Worm (Caenorhabditis elegans) whole organism, midembryonic: ENCODE results near the gene act-1.
A peak's percentile ranks its signal among the peaks of the same experiment; 100 is the strongest.

ENCODE experiments used
- cog-1 ChIP-seq: sonication (generic microtip); optimal IDR thresholded peaks from 2 replicates; lab custom pipeline; 2016; ENCODE audit warnings: missing genetic modification characterization, missing compliant biosample characterization
- klf-2 ChIP-seq: fragments of 200-800 bp; sonication (Bioruptor generic); conservative IDR thresholded peaks from 2 replicates; pipeline ENCODE4 v1.3.6; 2022; ENCODE audit warnings: missing genetic modification reagents, missing genetic modification characterization, missing compliant biosample characterization
- med-1 ChIP-seq: sonication (generic microtip); optimal IDR thresholded peaks from 2 replicates; lab custom pipeline; 2017; ENCODE audit warnings: missing genetic modification characterization, mild to moderate bottlenecking, missing compliant biosample characterization, antibody characterized with exemption, missing genetic modification reagents; ENCODE audit not compliant: insufficient read depth
- ref-1 ChIP-seq: fragments of 200-800 bp; sonication (Bioruptor generic); conservative IDR thresholded peaks from 2 replicates; pipeline ENCODE4 v1.3.6; 2022; ENCODE audit warnings: missing genetic modification reagents, missing genetic modification characterization, missing compliant biosample characterization
- tab-1 ChIP-seq: fragments of 200-800 bp; sonication (Bioruptor generic); IDR thresholded peaks from 2 replicates; pipeline ENCODE4 v1.3.6; 2022; ENCODE audit warnings: missing genetic modification characterization, missing compliant biosample characterization
- ztf-23 ChIP-seq: fragments of 200-800 bp; sonication (Bioruptor generic); IDR thresholded peaks from 2 replicates; pipeline ENCODE4 v1.3.6; 2022; ENCODE audit warnings: missing genetic modification reagents, missing genetic modification characterization, missing compliant biosample characterization

ce11 chrV:11078104-11078724 is 2.6 kb upstream of the act-1 start, which contains the start of gene act-2:
- TF ChIP-seq ref-1 (no peak), klf-2 (GFP tag; lab: Robert Waterston, UW) (no peak), tab-1 (no peak), med-1 (no peak), ztf-23 (peak; percentile 14; the same call in 1 of the 2 replicates), cog-1 (tag; lab: Kevin White, UChicago) (peak; percentile 28)
